Fruit fly (Drosophila melanogaster) whole organism, embryonic: ENCODE results near the gene CG31633.

Experiments
- Abd-B ChIP-seq: fragments of 200-800 bp; sonication (Bioruptor generic); optimal IDR thresholded peaks from 2 replicates; lab custom pipeline; 2018; ENCODE audit warnings: missing biosample characterization, mild to moderate bottlenecking, missing genetic modification characterization, moderate library complexity
- Asciz ChIP-seq: fragments of 200-800 bp; sonication (Bioruptor generic); optimal IDR thresholded peaks from 2 replicates; lab custom pipeline; 2017; ENCODE audit warnings: missing biosample characterization, mild to moderate bottlenecking, missing genetic modification characterization, missing genetic modification reagents
- Atf6 ChIP-seq: fragments of 200-800 bp; sonication (Bioruptor generic); IDR thresholded peaks from 2 replicates; pipeline ENCODE4 v1.3.6; 2022; ENCODE audit warnings: missing biosample characterization, missing genetic modification characterization
- CG10209 ChIP-seq: fragments of 200-800 bp; sonication (Bioruptor generic); optimal IDR thresholded peaks from 3 replicates; lab custom pipeline; 2017; ENCODE audit warnings: missing biosample characterization, mild to moderate bottlenecking, missing genetic modification characterization, missing genetic modification reagents
- CG10321 ChIP-seq: fragments of 200-800 bp; sonication (Bioruptor generic); IDR thresholded peaks from 2 replicates; pipeline ENCODE4 v1.3.6; 2022; ENCODE audit warnings: missing biosample characterization, missing genetic modification characterization
- CG10462 ChIP-seq: fragments of 200-800 bp; sonication (Bioruptor generic); optimal IDR thresholded peaks from 2 replicates; lab custom pipeline; 2016; ENCODE audit warnings: missing biosample characterization, missing genetic modification characterization
- CG10959 ChIP-seq: fragments of 200-800 bp; sonication (Bioruptor generic); IDR thresholded peaks from 2 replicates; pipeline ENCODE4 v1.3.6; 2022; ENCODE audit warnings: missing biosample characterization, missing genetic modification characterization
- CG11247 ChIP-seq: fragments of 200-800 bp; sonication (Bioruptor generic); IDR thresholded peaks from 2 replicates; pipeline ENCODE4 v1.3.6; 2022; ENCODE audit warnings: missing biosample characterization, missing genetic modification characterization
- CG11695 ChIP-seq: fragments of 200-800 bp; sonication (Bioruptor generic); IDR thresholded peaks from 3 replicates; pipeline ENCODE4 v1.3.6; 2022; ENCODE audit warnings: missing biosample characterization, missing genetic modification characterization
- CG12299 ChIP-seq: fragments of 200-800 bp; sonication (Bioruptor generic); optimal IDR thresholded peaks from 2 replicates; lab custom pipeline; 2018; ENCODE audit warnings: missing biosample characterization, mild to moderate bottlenecking, missing genetic modification characterization
- CG12769 ChIP-seq: fragments of 200-800 bp; sonication (Bioruptor generic); optimal IDR thresholded peaks from 2 replicates; lab custom pipeline; 2019; ENCODE audit warnings: missing biosample characterization, mild to moderate bottlenecking, missing genetic modification characterization, moderate library complexity
- CG13287 ChIP-seq: fragments of 200-800 bp; sonication (Bioruptor generic); IDR thresholded peaks from 2 replicates; pipeline ENCODE4 v1.3.6; 2022; ENCODE audit warnings: missing biosample characterization, missing genetic modification characterization; ENCODE audit not compliant: partially characterized antibody
- CG14965 ChIP-seq: fragments of 200-800 bp; sonication (Bioruptor generic); optimal IDR thresholded peaks from 2 replicates; lab custom pipeline; 2016; ENCODE audit warnings: missing biosample characterization, missing genetic modification characterization, borderline replicate concordance
- CG1602 ChIP-seq: fragments of 200-800 bp; sonication (Bioruptor generic); optimal IDR thresholded peaks from 3 replicates; lab custom pipeline; 2016; ENCODE audit warnings: missing biosample characterization, missing genetic modification characterization
- CG30020 ChIP-seq: fragments of 200-800 bp; optimal IDR thresholded peaks from 2 replicates; lab custom pipeline; 2019; ENCODE audit warnings: missing biosample characterization, mild to moderate bottlenecking, missing genetic modification characterization, moderate library complexity
- CG30403 ChIP-seq: fragments of 200-800 bp; sonication (Bioruptor generic); optimal IDR thresholded peaks from 3 replicates; lab custom pipeline; 2016; ENCODE audit warnings: missing biosample characterization, missing genetic modification characterization
- CG31365 ChIP-seq: fragments of 200-800 bp; sonication (Bioruptor generic); optimal IDR thresholded peaks from 2 replicates; lab custom pipeline; 2018; ENCODE audit warnings: missing biosample characterization, mild to moderate bottlenecking, missing genetic modification characterization
- CG3163 ChIP-seq: fragments of 200-800 bp; sonication (Bioruptor generic); optimal IDR thresholded peaks from 3 replicates; lab custom pipeline; 2016; ENCODE audit warnings: missing biosample characterization, missing genetic modification characterization
- CG3995 ChIP-seq: fragments of 200-800 bp; sonication (Bioruptor generic); optimal IDR thresholded peaks from 3 replicates; lab custom pipeline; 2016; ENCODE audit warnings: missing biosample characterization, missing genetic modification characterization
- CG4360 ChIP-seq: fragments of 200-800 bp; sonication (Bioruptor generic); IDR thresholded peaks from 2 replicates; pipeline ENCODE4 v1.3.6; 2022; ENCODE audit warnings: missing biosample characterization, missing genetic modification characterization
- CG4820 ChIP-seq: fragments of 200-800 bp; sonication (Bioruptor generic); optimal IDR thresholded peaks from 3 replicates; lab custom pipeline; 2016; ENCODE audit warnings: missing biosample characterization, missing genetic modification characterization
- CG8765 ChIP-seq: fragments of 200-800 bp; sonication (Bioruptor generic); IDR thresholded peaks from 2 replicates; pipeline ENCODE4 v1.3.6; 2022; ENCODE audit warnings: missing biosample characterization, missing genetic modification characterization
- CG8924 ChIP-seq: fragments of 200-800 bp; optimal IDR thresholded peaks from 3 replicates; lab custom pipeline; 2019; ENCODE audit warnings: missing biosample characterization, mild to moderate bottlenecking, missing genetic modification characterization, moderate library complexity
- CG9215 ChIP-seq: fragments of 200-800 bp; sonication (Bioruptor generic); IDR thresholded peaks from 2 replicates; pipeline ENCODE4 v1.3.6; 2022; ENCODE audit warnings: missing biosample characterization, missing genetic modification characterization
- D ChIP-seq, 2 experiments: fragments of 200-800 bp in 1 of 2; fragments of >200 bp in 1 of 2; sonication (Bioruptor generic) in 1 of 2; optimal IDR thresholded peaks; 2 replicates in 1 of 2; 3 replicates in 1 of 2; lab custom pipeline; 2017; ENCODE audit warnings: mild to moderate bottlenecking in 1 of 2, missing biosample characterization in 1 of 2, missing genetic modification characterization in 1 of 2, missing genetic modification reagents in 1 of 2
- Dfd ChIP-seq, 2 experiments: fragments of >200 bp; optimal IDR thresholded peaks; 2 replicates each; lab custom pipeline; 2017; ENCODE audit warnings: missing biosample characterization in 2 of 2, missing genetic modification characterization in 2 of 2
- E2f2 ChIP-seq: fragments of 200-800 bp; sonication (Bioruptor generic); IDR thresholded peaks from 2 replicates; pipeline ENCODE4 v1.3.6; 2022; ENCODE audit warnings: missing biosample characterization, missing genetic modification characterization
- Hand ChIP-seq: fragments of 200-800 bp; sonication (Bioruptor generic); optimal IDR thresholded peaks from 2 replicates; lab custom pipeline; 2017; ENCODE audit warnings: mild to moderate bottlenecking, missing biosample characterization, missing genetic modification reagents, missing genetic modification characterization
- PHDP ChIP-seq: fragments of 200-800 bp; sonication (Bioruptor generic); optimal IDR thresholded peaks from 3 replicates; lab custom pipeline; 2018; ENCODE audit warnings: missing biosample characterization, mild to moderate bottlenecking, missing genetic modification characterization, moderate library complexity
- Side ChIP-seq: fragments of 200-800 bp; sonication (Bioruptor generic); optimal IDR thresholded peaks from 2 replicates; lab custom pipeline; 2016; ENCODE audit warnings: missing biosample characterization, missing genetic modification characterization
- Sox100B ChIP-seq: fragments of 200-800 bp; sonication (Bioruptor generic); optimal IDR thresholded peaks from 3 replicates; lab custom pipeline; 2018; ENCODE audit warnings: missing biosample characterization, mild to moderate bottlenecking, missing genetic modification characterization
- abd-A ChIP-seq: fragments of 200-800 bp; sonication (Bioruptor generic); optimal IDR thresholded peaks from 3 replicates; lab custom pipeline; 2019; ENCODE audit warnings: missing biosample characterization, mild to moderate bottlenecking, missing genetic modification characterization, moderate library complexity
- aop ChIP-seq: fragments of 200-800 bp; sonication (Bioruptor generic); IDR thresholded peaks from 2 replicates; pipeline ENCODE4 v1.3.6; 2022; ENCODE audit warnings: missing biosample characterization, missing genetic modification characterization
- bigmax ChIP-seq: fragments of 200-800 bp; sonication (Bioruptor generic); optimal IDR thresholded peaks from 2 replicates; lab custom pipeline; 2018; ENCODE audit warnings: missing biosample characterization, mild to moderate bottlenecking, missing genetic modification characterization
- btn ChIP-seq: fragments of 200-800 bp; sonication (Bioruptor generic); optimal IDR thresholded peaks from 2 replicates; lab custom pipeline; 2016; ENCODE audit warnings: missing biosample characterization, missing genetic modification characterization
- chif ChIP-seq, 2 experiments: fragments of 200-800 bp; sonication (Bioruptor generic); optimal IDR thresholded peaks; 3 replicates each; lab custom pipeline; 2016; ENCODE audit warnings: missing biosample characterization in 2 of 2, missing genetic modification characterization in 2 of 2
- dati ChIP-seq: fragments of 200-800 bp; sonication (Bioruptor generic); IDR thresholded peaks from 2 replicates; pipeline ENCODE4 v1.3.6; 2022; ENCODE audit warnings: missing biosample characterization, missing genetic modification characterization
- dpn ChIP-seq, 2 experiments: fragments of 200-800 bp; sonication (Bioruptor generic); optimal IDR thresholded peaks; 3 replicates each; lab custom pipeline; 2016; ENCODE audit warnings: missing biosample characterization in 2 of 2, missing genetic modification characterization in 2 of 2
- en ChIP-seq: fragments of 200-800 bp; sonication (Bioruptor generic); optimal IDR thresholded peaks from 2 replicates; lab custom pipeline; 2016; ENCODE audit warnings: missing biosample characterization, missing genetic modification characterization
- exex ChIP-seq: fragments of 200-800 bp; sonication (Bioruptor generic); optimal IDR thresholded peaks from 4 replicates; lab custom pipeline; 2018; ENCODE audit warnings: missing biosample characterization, mild to moderate bottlenecking, missing genetic modification characterization, moderate library complexity
- hbn ChIP-seq: fragments of 200-800 bp; sonication (Bioruptor generic); IDR thresholded peaks from 2 replicates; pipeline ENCODE4 v1.3.6; 2022; ENCODE audit warnings: missing biosample characterization, missing genetic modification characterization; ENCODE audit not compliant: partially characterized antibody
- lilli ChIP-seq: fragments of 200-800 bp; sonication (Bioruptor generic); optimal IDR thresholded peaks from 3 replicates; lab custom pipeline; 2016; ENCODE audit warnings: missing biosample characterization, missing genetic modification characterization
- lola ChIP-seq, 3 experiments: fragments of >200 bp in 2 of 3; fragments of 200-800 bp in 1 of 3; sonication (Bioruptor generic) in 1 of 3; optimal IDR thresholded peaks; 2 replicates each; lab custom pipeline; 2017 to 2019; ENCODE audit warnings: missing biosample characterization in 3 of 3, missing genetic modification characterization in 3 of 3, mild to moderate bottlenecking in 1 of 3, moderate library complexity in 1 of 3
- peb ChIP-seq: fragments of 200-800 bp; sonication (Bioruptor generic); IDR thresholded peaks from 2 replicates; pipeline ENCODE4 v1.3.6; 2022; ENCODE audit warnings: missing biosample characterization, missing genetic modification characterization
- phol ChIP-seq: fragments of 200-800 bp; sonication (Bioruptor generic); optimal IDR thresholded peaks from 3 replicates; lab custom pipeline; 2018; ENCODE audit warnings: missing biosample characterization, mild to moderate bottlenecking, missing genetic modification characterization, moderate library complexity
- pum ChIP-seq: fragments of 200-800 bp; sonication (Bioruptor generic); optimal IDR thresholded peaks from 2 replicates; lab custom pipeline; 2016; ENCODE audit warnings: missing biosample characterization, missing genetic modification characterization
- seq ChIP-seq: fragments of 200-800 bp; sonication (Bioruptor generic); IDR thresholded peaks from 2 replicates; pipeline ENCODE4 v1.3.6; 2022; ENCODE audit warnings: missing biosample characterization, missing genetic modification characterization
- tap ChIP-seq: fragments of 200-800 bp; optimal IDR thresholded peaks from 3 replicates; lab custom pipeline; 2019; ENCODE audit warnings: missing biosample characterization, mild to moderate bottlenecking, missing genetic modification characterization, moderate library complexity
- tup ChIP-seq: fragments of 200-800 bp; sonication (Bioruptor generic); optimal IDR thresholded peaks from 2 replicates; lab custom pipeline; 2016; ENCODE audit warnings: missing biosample characterization, mild to moderate bottlenecking, missing genetic modification characterization, moderate library complexity
- wdn ChIP-seq: fragments of 200-800 bp; sonication (Bioruptor generic); IDR thresholded peaks from 2 replicates; pipeline ENCODE4 v1.3.6; 2022; ENCODE audit warnings: missing biosample characterization, missing genetic modification characterization

CG31633 gene

DNA sequence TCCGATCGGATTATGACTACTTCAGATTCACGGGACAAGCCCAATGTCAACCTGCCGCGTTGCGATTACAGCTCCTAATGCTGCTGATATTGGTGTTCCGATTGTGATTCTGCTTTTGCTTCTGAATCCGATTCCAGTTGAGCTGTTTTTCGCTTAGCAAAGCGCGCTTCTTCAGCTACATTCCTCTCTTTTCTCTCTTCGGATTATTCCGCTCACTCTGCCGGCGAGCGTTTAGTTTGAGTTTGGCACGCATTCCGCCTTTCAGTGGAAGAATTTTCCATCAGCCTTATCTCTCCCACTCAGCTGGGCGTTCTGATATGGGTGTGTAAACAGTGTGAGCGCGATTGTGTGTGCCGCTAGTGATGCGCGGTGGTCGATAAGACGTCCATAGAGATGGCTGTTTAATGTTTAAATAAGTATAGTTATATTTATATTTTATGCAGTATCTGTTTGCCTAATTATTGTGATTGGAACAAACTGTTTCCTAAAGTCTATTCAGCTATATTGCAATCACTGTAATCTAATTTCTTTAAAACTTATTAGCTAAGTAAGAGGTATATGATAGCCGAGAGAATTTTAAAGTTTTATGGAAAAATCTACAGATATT lies 11.7 kb upstream of the CG31633 start, which contains the start of gene Galt (continued):
- TF ChIP-seq CG3163 (GFP tag; lab: Kevin White, UChicago) (peak; percentile 61), CG8765 (no peak), aop (GFP tag; lab: Robert Waterston, UW) (no peak), wdn (no peak), Atf6 (GFP tag; lab: Robert Waterston, UW) (no peak), pum (GFP tag; lab: Kevin White, UChicago) (no peak), CG12769 (no peak), Dfd (GFP tag; optimal IDR thresholded peaks at IDR 0.05; lab: Kevin White, UChicago) (no peak), peb (GFP tag; lab: Robert Waterston, UW) (no peak), D (optimal IDR thresholded peaks at IDR 0.05; lab: Kevin White, UChicago) (no peak), D (GFP tag; optimal IDR thresholded peaks at IDR 0.05; lab: Kevin White, UChicago) (peak; percentile 27), hbn (peak; percentile 37; the same call in 1 of the 2 replicates), tap (tag; lab: Kevin White, UChicago) (peak; percentile 26), Sox100B (no peak), phol (tag; lab: Kevin White, UChicago) (peak; percentile 40), CG11695 (0 out of 3 replicates have a peak, but pooled peaks have one; percentile 31), CG13287 (GFP tag; lab: Robert Waterston, UW) (peak; percentile 81), seq (no peak), dati (GFP tag; lab: Robert Waterston, UW) (no peak), Abd-B (GFP tag; lab: Kevin White, UChicago) (no peak), exex (tag; lab: Kevin White, UChicago) (peak; percentile 66), CG8924 (peak; percentile 69), PHDP (tag; lab: Kevin White, UChicago) (peak; percentile 64), bigmax (GFP tag; lab: Kevin White, UChicago) (no peak), CG3995 (GFP tag; lab: Kevin White, UChicago) (no peak), CG11247 (GFP tag; lab: Robert Waterston, UW) (no peak), CG30020 (tag; lab: Kevin White, UChicago) (no peak), CG9215 (no peak), CG14965 (GFP tag; lab: Kevin White, UChicago) (no peak), CG10959 (GFP tag; lab: Robert Waterston, UW) (no peak), chif (GFP tag; optimal IDR thresholded peaks at IDR 0.05; lab: Kevin White, UChicago) (no peak), CG30403 (GFP tag; lab: Kevin White, UChicago) (peak; percentile 8), CG10321 (GFP tag; lab: Robert Waterston, UW) (no peak), lilli (GFP tag; lab: Kevin White, UChicago) (peak; percentile 42), CG4820 (GFP tag; lab: Kevin White, UChicago) (no peak), tup (GFP tag; lab: Kevin White, UChicago) (no peak), E2f2 (GFP tag; lab: Robert Waterston, UW) (peak; percentile 36; the same call in 1 of the 2 replicates), abd-A (tag; lab: Kevin White, UChicago) (no peak), en (GFP tag; lab: Kevin White, UChicago) (no peak), Side (GFP tag; lab: Kevin White, UChicago) (no peak), CG12299 (peak; percentile 56), dpn (GFP tag; optimal IDR thresholded peaks at IDR 0.05; lab: Kevin White, UChicago) (no peak), Hand (no peak), Asciz (GFP tag; lab: Kevin White, UChicago) (peak; percentile 6), CG10209 (GFP tag; lab: Kevin White, UChicago) (peak; percentile 20), CG1602 (GFP tag; lab: Kevin White, UChicago) (no peak), CG31365 (no peak), btn (GFP tag; lab: Kevin White, UChicago) (no peak), CG10462 (GFP tag; lab: Kevin White, UChicago) (no peak), lola (GFP tag; optimal IDR thresholded peaks at IDR 0.05; lab: Kevin White, UChicago) (peak in 1 of 3 experiments; percentile 31), CG4360 (GFP tag; lab: Robert Waterston, UW) (0 out of 2 replicates have a peak, but pooled peaks have one; percentile 16)
